Worm (Caenorhabditis elegans): ENCODE data around the gene bra-2.

- no peak for TF ChIP-seq dmd-4 (tag; optimal IDR thresholded peaks at IDR 0.05; ENCODE audit: borderline replicate concordance)
- no peak for TF ChIP-seq gmeb-2 (tag; optimal IDR thresholded peaks at IDR 0.05)
- TF ChIP-seq elt-2 (tag; optimal IDR thresholded peaks at IDR 0.05): no peak
- TF ChIP-seq pha-4 (tag; optimal IDR thresholded peaks at IDR 0.05): no peak
- TF ChIP-seq K02D7.2 (tag; optimal IDR thresholded peaks at IDR 0.05): no peak
- no peak for TF ChIP-seq ets-4 (tag; optimal IDR thresholded peaks at IDR 0.05)
- no peak for TF ChIP-seq npax-4 (tag; optimal IDR thresholded peaks at IDR 0.05)
Measured at ce11 chrIII:901148-901547, 9.9 kb upstream of the bra-2 start, which contains the start of gene sucl-2.

All from whole organism, late embryonic.